Fruit fly (Drosophila melanogaster) whole organism, embryonic: Measurements from ENCODE around the gene CG32301.

Experiments
- B-H1 ChIP-seq: fragments of 200-800 bp; sonication (Bioruptor generic); IDR thresholded peaks from 3 replicates; pipeline ENCODE4 v1.3.6; 2022; ENCODE audit warnings: missing biosample characterization, missing genetic modification characterization
- CG10366 ChIP-seq: fragments of 200-800 bp; sonication (Bioruptor generic); IDR thresholded peaks from 2 replicates; pipeline ENCODE4 v1.3.6; 2022; ENCODE audit warnings: missing biosample characterization, missing genetic modification characterization
- CG10431 ChIP-seq: fragments of 200-800 bp; sonication (Bioruptor generic); optimal IDR thresholded peaks from 3 replicates; lab custom pipeline; 2018; ENCODE audit warnings: missing biosample characterization, mild to moderate bottlenecking, missing genetic modification characterization
- CG11085 ChIP-seq: fragments of 200-800 bp; sonication (Bioruptor generic); IDR thresholded peaks from 2 replicates; pipeline ENCODE4 v1.3.6; 2022; ENCODE audit warnings: missing biosample characterization, missing genetic modification characterization
- CG11093 ChIP-seq: fragments of 200-800 bp; sonication (Bioruptor generic); IDR thresholded peaks from 3 replicates; pipeline ENCODE4 v1.3.6; 2022; ENCODE audit warnings: missing biosample characterization, missing genetic modification characterization
- CG14667 ChIP-seq: fragments of 200-800 bp; sonication (Bioruptor generic); IDR thresholded peaks from 2 replicates; pipeline ENCODE4 v1.3.6; 2022; ENCODE audit warnings: missing biosample characterization, missing genetic modification characterization
- CG15479 ChIP-seq: fragments of 200-800 bp; sonication (Bioruptor generic); optimal IDR thresholded peaks from 3 replicates; lab custom pipeline; 2019; ENCODE audit warnings: missing biosample characterization, mild to moderate bottlenecking, missing genetic modification characterization, moderate library complexity
- CG15514 ChIP-seq: fragments of 200-800 bp; sonication (Bioruptor generic); optimal IDR thresholded peaks from 3 replicates; lab custom pipeline; 2017; ENCODE audit warnings: missing biosample characterization, missing genetic modification characterization, mild to moderate bottlenecking, moderate library complexity, missing genetic modification reagents
- CG1602 ChIP-seq: fragments of 200-800 bp; sonication (Bioruptor generic); optimal IDR thresholded peaks from 3 replicates; lab custom pipeline; 2016; ENCODE audit warnings: missing biosample characterization, missing genetic modification characterization
- CG17385 ChIP-seq: fragments of 200-800 bp; sonication (Bioruptor generic); optimal IDR thresholded peaks from 3 replicates; lab custom pipeline; 2018; ENCODE audit warnings: missing biosample characterization, mild to moderate bottlenecking, missing genetic modification characterization
- CG2116 ChIP-seq: fragments of 200-800 bp; sonication (Bioruptor generic); optimal IDR thresholded peaks from 3 replicates; lab custom pipeline; 2018; ENCODE audit warnings: missing biosample characterization, mild to moderate bottlenecking, missing genetic modification characterization
- CG2129 ChIP-seq: fragments of 200-800 bp; sonication (Bioruptor generic); IDR thresholded peaks from 2 replicates; pipeline ENCODE4 v1.3.6; 2022; ENCODE audit warnings: missing biosample characterization, missing genetic modification characterization; ENCODE audit not compliant: partially characterized antibody
- CG32772 ChIP-seq: fragments of 200-800 bp; sonication (Bioruptor generic); IDR thresholded peaks from 2 replicates; pipeline ENCODE4 v1.3.6; 2022; ENCODE audit warnings: missing biosample characterization, missing genetic modification characterization
- CG34422 ChIP-seq: fragments of 200-800 bp; sonication (Bioruptor generic); IDR thresholded peaks from 3 replicates; pipeline ENCODE4 v1.3.6; 2022; ENCODE audit warnings: missing biosample characterization, missing genetic modification characterization
- CG6175 ChIP-seq: fragments of 200-800 bp; sonication (Bioruptor generic); IDR thresholded peaks from 3 replicates; pipeline ENCODE4 v1.3.6; 2022; ENCODE audit warnings: missing biosample characterization, missing genetic modification characterization
- CG6254 ChIP-seq: fragments of 200-800 bp; sonication (Bioruptor generic); optimal IDR thresholded peaks from 3 replicates; lab custom pipeline; 2017; ENCODE audit warnings: mild to moderate bottlenecking, missing biosample characterization, missing genetic modification reagents, missing genetic modification characterization
- CG7357 ChIP-seq: fragments of 200-800 bp; sonication (Bioruptor generic); IDR thresholded peaks from 3 replicates; pipeline ENCODE4 v1.3.6; 2022; ENCODE audit warnings: missing biosample characterization, missing genetic modification characterization
- CG7372 ChIP-seq: fragments of 200-800 bp; sonication (Bioruptor generic); IDR thresholded peaks from 2 replicates; pipeline ENCODE4 v1.3.6; 2022; ENCODE audit warnings: missing biosample characterization, missing genetic modification characterization
- CG8478 ChIP-seq: fragments of >200 bp; optimal IDR thresholded peaks from 2 replicates; lab custom pipeline; 2018
- CG8765 ChIP-seq: fragments of 200-800 bp; sonication (Bioruptor generic); IDR thresholded peaks from 2 replicates; pipeline ENCODE4 v1.3.6; 2022; ENCODE audit warnings: missing biosample characterization, missing genetic modification characterization
- CG9727 ChIP-seq: fragments of 200-800 bp; sonication (Bioruptor generic); optimal IDR thresholded peaks from 3 replicates; lab custom pipeline; 2017; ENCODE audit warnings: missing biosample characterization, mild to moderate bottlenecking, missing genetic modification characterization
- CkIIα-i1 ChIP-seq: fragments of 200-800 bp; sonication (Bioruptor generic); IDR thresholded peaks from 2 replicates; pipeline ENCODE4 v1.3.6; 2022; ENCODE audit warnings: missing biosample characterization, missing genetic modification characterization
- D19A ChIP-seq: fragments of 200-800 bp; optimal IDR thresholded peaks from 3 replicates; lab custom pipeline; 2019; ENCODE audit warnings: missing biosample characterization, mild to moderate bottlenecking, missing genetic modification characterization, moderate library complexity
- Ets65A ChIP-seq: fragments of 200-800 bp; sonication (Bioruptor generic); peaks from one replicate; lab custom pipeline; 2016; ENCODE audit warnings: missing biosample characterization, missing genetic modification characterization
- Fer2 ChIP-seq: fragments of 200-800 bp; sonication (Bioruptor generic); optimal IDR thresholded peaks from 2 replicates; lab custom pipeline; 2018; ENCODE audit warnings: missing biosample characterization, mild to moderate bottlenecking, missing genetic modification characterization, moderate library complexity
- Hand ChIP-seq: fragments of 200-800 bp; sonication (Bioruptor generic); optimal IDR thresholded peaks from 2 replicates; lab custom pipeline; 2017; ENCODE audit warnings: mild to moderate bottlenecking, missing biosample characterization, missing genetic modification reagents, missing genetic modification characterization
- Mrtf ChIP-seq: fragments of 200-800 bp; sonication (Bioruptor generic); IDR thresholded peaks from 3 replicates; pipeline ENCODE4 v1.3.6; 2022; ENCODE audit warnings: missing biosample characterization, missing genetic modification characterization
- Nf-YB ChIP-seq: fragments of 200-800 bp; sonication (Bioruptor generic); optimal IDR thresholded peaks from 3 replicates; lab custom pipeline; 2019; ENCODE audit warnings: missing biosample characterization, mild to moderate bottlenecking, missing genetic modification characterization, moderate library complexity
- Nf-YC ChIP-seq: fragments of 200-800 bp; optimal IDR thresholded peaks from 3 replicates; lab custom pipeline; 2019; ENCODE audit warnings: missing biosample characterization, mild to moderate bottlenecking, missing genetic modification characterization, moderate library complexity
- Oli ChIP-seq: fragments of 200-800 bp; sonication (Bioruptor generic); optimal IDR thresholded peaks from 2 replicates; lab custom pipeline; 2018; ENCODE audit warnings: missing biosample characterization, mild to moderate bottlenecking, missing genetic modification characterization, moderate library complexity
- Sox102F ChIP-seq: fragments of 200-800 bp; sonication (Bioruptor generic); optimal IDR thresholded peaks from 2 replicates; lab custom pipeline; 2018; ENCODE audit warnings: missing biosample characterization, mild to moderate bottlenecking, missing genetic modification characterization, moderate library complexity
- aop ChIP-seq: fragments of 200-800 bp; sonication (Bioruptor generic); IDR thresholded peaks from 2 replicates; pipeline ENCODE4 v1.3.6; 2022; ENCODE audit warnings: missing biosample characterization, missing genetic modification characterization
- ara ChIP-seq: fragments of 200-800 bp; sonication (Bioruptor generic); IDR thresholded peaks from 2 replicates; pipeline ENCODE4 v1.3.6; 2022; ENCODE audit warnings: missing biosample characterization, missing genetic modification characterization
- chif ChIP-seq, 2 experiments: fragments of 200-800 bp; sonication (Bioruptor generic); optimal IDR thresholded peaks; 3 replicates each; lab custom pipeline; 2016; ENCODE audit warnings: missing biosample characterization in 2 of 2, missing genetic modification characterization in 2 of 2
- chm ChIP-seq: fragments of 200-800 bp; sonication (Bioruptor generic); IDR thresholded peaks from 2 replicates; pipeline ENCODE4 v1.3.6; 2022; ENCODE audit warnings: missing biosample characterization, missing genetic modification characterization
- chn ChIP-seq: fragments of 200-800 bp; sonication (Bioruptor generic); optimal IDR thresholded peaks from 2 replicates; lab custom pipeline; 2016; ENCODE audit warnings: missing biosample characterization, missing genetic modification characterization
- dmrt99B ChIP-seq: fragments of 200-800 bp; sonication (Bioruptor generic); optimal IDR thresholded peaks from 2 replicates; lab custom pipeline; 2018; ENCODE audit warnings: missing biosample characterization, mild to moderate bottlenecking, missing genetic modification characterization, moderate library complexity
- ems ChIP-seq: fragments of 200-800 bp; sonication (Bioruptor generic); optimal IDR thresholded peaks from 3 replicates; lab custom pipeline; 2016; ENCODE audit warnings: missing biosample characterization, missing genetic modification characterization
- fd64A ChIP-seq: fragments of 200-800 bp; sonication (Bioruptor generic); optimal IDR thresholded peaks from 3 replicates; lab custom pipeline; 2018; ENCODE audit warnings: missing biosample characterization, mild to moderate bottlenecking, missing genetic modification characterization
- ftz-f1 ChIP-seq: fragments of 200-800 bp; sonication (Bioruptor generic); optimal IDR thresholded peaks from 2 replicates; lab custom pipeline; 2016; ENCODE audit warnings: missing biosample characterization, missing genetic modification characterization
- jing ChIP-seq: fragments of 200-800 bp; sonication (Bioruptor generic); optimal IDR thresholded peaks from 2 replicates; lab custom pipeline; 2018; ENCODE audit warnings: missing biosample characterization, mild to moderate bottlenecking, missing genetic modification characterization
- lab ChIP-seq: fragments of 200-800 bp; sonication (Bioruptor generic); optimal IDR thresholded peaks from 3 replicates; lab custom pipeline; 2017; ENCODE audit warnings: missing biosample characterization, missing genetic modification characterization, mild to moderate bottlenecking, moderate library complexity, missing genetic modification reagents
- lmd ChIP-seq: fragments of 200-800 bp; sonication (Bioruptor generic); IDR thresholded peaks from 2 replicates; pipeline ENCODE4 v1.3.6; 2022; ENCODE audit warnings: missing biosample characterization, missing genetic modification characterization
- mam ChIP-seq: fragments of 200-800 bp; sonication (Bioruptor generic); optimal IDR thresholded peaks from 3 replicates; lab custom pipeline; 2016; ENCODE audit warnings: missing biosample characterization, missing genetic modification characterization
- oc ChIP-seq: fragments of 200-800 bp; sonication (Bioruptor generic); optimal IDR thresholded peaks from 2 replicates; lab custom pipeline; 2018; ENCODE audit warnings: missing biosample characterization, mild to moderate bottlenecking, missing genetic modification characterization, moderate library complexity
- p53 ChIP-seq: fragments of 200-800 bp; sonication (Bioruptor generic); optimal IDR thresholded peaks from 2 replicates; lab custom pipeline; 2016; ENCODE audit warnings: missing biosample characterization, missing genetic modification characterization
- pum ChIP-seq: fragments of 200-800 bp; sonication (Bioruptor generic); optimal IDR thresholded peaks from 2 replicates; lab custom pipeline; 2016; ENCODE audit warnings: missing biosample characterization, missing genetic modification characterization
- sna ChIP-seq: fragments of 200-800 bp; sonication (Bioruptor generic); IDR thresholded peaks from 2 replicates; pipeline ENCODE4 v1.3.6; 2022; ENCODE audit warnings: missing biosample characterization, missing genetic modification characterization; ENCODE audit not compliant: partially characterized antibody
- sqz ChIP-seq: fragments of 200-800 bp; sonication (Bioruptor generic); optimal IDR thresholded peaks from 3 replicates; lab custom pipeline; 2018; ENCODE audit warnings: missing biosample characterization, mild to moderate bottlenecking, missing genetic modification characterization
- sr ChIP-seq: fragments of 200-800 bp; sonication (Bioruptor generic); IDR thresholded peaks from 3 replicates; pipeline ENCODE4 v1.3.6; 2022; ENCODE audit warnings: missing biosample characterization, missing genetic modification characterization
- vfl ChIP-seq: fragments of 200-800 bp; sonication (Bioruptor generic); optimal IDR thresholded peaks from 2 replicates; lab custom pipeline; 2016; ENCODE audit warnings: missing biosample characterization, missing genetic modification characterization
- zf30C ChIP-seq: fragments of 200-800 bp; sonication (Bioruptor generic); optimal IDR thresholded peaks from 3 replicates; lab custom pipeline; 2018; ENCODE audit warnings: missing biosample characterization, mild to moderate bottlenecking, missing genetic modification characterization

Gene CG32301

dm6 chr3L:2262515-2262944, 18.3 kb downstream of the CG32301 start, which contains the start of the genes oxt and CG13807 (continued):
- TF ChIP-seq chm (GFP tag; lab: Robert Waterston, UW), result peak; percentile 81
- TF ChIP-seq CG15514 (GFP tag; lab: Kevin White, UChicago), result peak; percentile 79
- no peak for TF ChIP-seq D19A (tag; lab: Kevin White, UChicago)
- peak; percentile 83 for TF ChIP-seq CG1602
- peak; percentile 78 for TF ChIP-seq CG17385 (GFP tag; lab: Kevin White, UChicago)
- TF ChIP-seq sna, result no peak
- peak; percentile 84 for TF ChIP-seq CG11093 (GFP tag; lab: Robert Waterston, UW)
- TF ChIP-seq Fer2 (tag; lab: Kevin White, UChicago), result peak; percentile 85
- TF ChIP-seq CG2116 (GFP tag; lab: Kevin White, UChicago), result peak; percentile 76
- peak; percentile 72 for TF ChIP-seq jing (GFP tag; lab: Kevin White, UChicago)
- TF ChIP-seq CG6175 (GFP tag; lab: Robert Waterston, UW), result peak; percentile 81
- TF ChIP-seq CG9727 (GFP tag; lab: Kevin White, UChicago), result peak; percentile 89
- peak; percentile 70 for TF ChIP-seq CG10431 (GFP tag; lab: Kevin White, UChicago)
- peak; percentile 72 for TF ChIP-seq vfl
- peak; percentile 66 for TF ChIP-seq fd64A (GFP tag; lab: Kevin White, UChicago)
- no peak for TF ChIP-seq sqz (GFP tag; lab: Kevin White, UChicago)
- peak; percentile 79 for TF ChIP-seq Nf-YC (tag; lab: Kevin White, UChicago)
- TF ChIP-seq ems, result peak; percentile 66
- peak; percentile 62 for TF ChIP-seq Hand
- TF ChIP-seq lmd (GFP tag; lab: Robert Waterston, UW), result peak; percentile 91
- TF ChIP-seq Sox102F (GFP tag; lab: Kevin White, UChicago), result peak; percentile 89
- TF ChIP-seq ara (GFP tag; lab: Robert Waterston, UW), result peak; percentile 89
- TF ChIP-seq CG7372 (GFP tag; lab: Robert Waterston, UW), result peak; percentile 88
- peak; percentile 68 for TF ChIP-seq oc
- peak; percentile 89 for TF ChIP-seq B-H1 (GFP tag; lab: Robert Waterston, UW)
- TF ChIP-seq aop (GFP tag; lab: Robert Waterston, UW), result peak; percentile 67
- TF ChIP-seq mam (GFP tag; lab: Kevin White, UChicago), result peak; percentile 75
- TF ChIP-seq pum (GFP tag; lab: Kevin White, UChicago), result peak; percentile 73
- TF ChIP-seq CG6254 (GFP tag; lab: Kevin White, UChicago), result peak; percentile 73
- peak; percentile 62 for TF ChIP-seq chn (GFP tag; lab: Kevin White, UChicago)
- TF ChIP-seq CG2129 (GFP tag; lab: Robert Waterston, UW), result no peak
- TF ChIP-seq chif (GFP tag; optimal IDR thresholded peaks at IDR 0.05; lab: Kevin White, UChicago), result peak; percentile 51 to 66
- peak; percentile 87 for TF ChIP-seq Oli (tag; lab: Kevin White, UChicago)
- peak; percentile 85 for TF ChIP-seq dmrt99B
- no peak for TF ChIP-seq CG8478 (lab: Kevin White, UChicago)
- peak; percentile 43 for TF ChIP-seq ftz-f1
- no peak for TF ChIP-seq CG15479 (GFP tag; lab: Kevin White, UChicago)
- no peak for TF ChIP-seq CkIIα-i1 (GFP tag; lab: Robert Waterston, UW)
- peak; percentile 66 for TF ChIP-seq Nf-YB (GFP tag; lab: Kevin White, UChicago)
- peak; percentile 86 for TF ChIP-seq CG10366 (GFP tag; lab: Robert Waterston, UW)
- peak; percentile 75 for TF ChIP-seq CG7357 (GFP tag; lab: Robert Waterston, UW)
- TF ChIP-seq sr (GFP tag; lab: Robert Waterston, UW), result peak; percentile 44; the same call in 1 of the 3 replicates
- peak; percentile 90 for TF ChIP-seq CG34422 (GFP tag; lab: Robert Waterston, UW)
- no peak for TF ChIP-seq zf30C
- peak; percentile 85 for TF ChIP-seq CG11085 (GFP tag; lab: Robert Waterston, UW)
- no peak for TF ChIP-seq Ets65A (GFP tag; lab: Kevin White, UChicago)
- TF ChIP-seq CG32772 (GFP tag; lab: Robert Waterston, UW), result peak; percentile 86
- TF ChIP-seq CG14667, result peak; percentile 81
- peak; percentile 87 for TF ChIP-seq Mrtf (GFP tag; lab: Robert Waterston, UW)
- TF ChIP-seq p53 (GFP tag; lab: Kevin White, UChicago), result no peak
- peak; percentile 81 for TF ChIP-seq CG8765 (GFP tag; lab: Robert Waterston, UW)
- TF ChIP-seq lab (GFP tag; lab: Kevin White, UChicago), result peak; percentile 86
